Worm (Caenorhabditis elegans): Measurements from ENCODE around the gene rle-1.

DNA sequence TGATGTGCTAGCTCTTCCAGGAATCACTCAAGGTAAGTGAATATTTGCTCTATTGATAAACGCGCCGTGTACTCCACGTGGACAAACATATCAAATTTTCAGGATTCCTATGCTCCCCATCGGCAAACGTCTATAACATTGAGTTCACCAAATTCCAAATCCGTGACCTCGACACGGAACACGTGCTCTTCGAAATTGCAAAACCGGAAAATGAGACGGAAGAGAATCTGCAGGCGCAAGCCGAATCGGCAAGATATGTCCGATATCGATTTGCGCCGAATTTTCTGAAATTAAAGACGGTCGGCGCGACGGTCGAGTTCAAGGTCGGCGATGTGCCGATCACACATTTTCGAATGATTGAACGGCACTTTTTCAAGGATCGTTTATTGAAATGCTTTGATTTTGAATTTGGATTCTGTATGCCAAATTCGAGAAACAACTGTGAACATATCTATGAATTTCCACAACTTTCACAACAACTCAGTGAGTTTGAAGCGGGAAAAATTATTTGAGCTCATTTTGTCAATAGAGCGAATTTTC lies 28.3 kb upstream of the rle-1 start:
- TF ChIP-seq med-1 (GFP tag; optimal IDR thresholded peaks at IDR 0.05; ENCODE audit: insufficient read depth) (no peak), ref-1 (GFP tag; conservative IDR thresholded peaks at IDR 0.05) (no peak), ztf-29 (GFP tag; IDR thresholded peaks at IDR 0.05) (no peak), cog-1 (tag; optimal IDR thresholded peaks at IDR 0.05) (no peak), tab-1 (GFP tag; IDR thresholded peaks at IDR 0.05) (no peak), ztf-23 (GFP tag; IDR thresholded peaks at IDR 0.05) (no peak)

Measured in whole organism, midembryonic.